Fruit fly (Drosophila melanogaster) whole organism, embryonic: ENCODE results near the gene CG31560.

Experiments used
- Bteb2 ChIP-seq: fragments of 200-800 bp; sonication (Bioruptor generic); optimal IDR thresholded peaks from 2 replicates; lab custom pipeline; 2016; ENCODE audit warnings: missing biosample characterization, missing genetic modification characterization
- CG10209 ChIP-seq: fragments of 200-800 bp; sonication (Bioruptor generic); optimal IDR thresholded peaks from 3 replicates; lab custom pipeline; 2017; ENCODE audit warnings: missing biosample characterization, mild to moderate bottlenecking, missing genetic modification characterization, missing genetic modification reagents
- CG10543 ChIP-seq: fragments of 200-800 bp; sonication (Bioruptor generic); optimal IDR thresholded peaks from 3 replicates; lab custom pipeline; 2017; ENCODE audit warnings: missing biosample characterization, mild to moderate bottlenecking, missing genetic modification characterization, moderate library complexity
- CG10654 ChIP-seq: fragments of 200-800 bp; sonication (Bioruptor generic); optimal IDR thresholded peaks from 2 replicates; lab custom pipeline; 2016; ENCODE audit warnings: missing biosample characterization, missing genetic modification characterization
- CG11560 ChIP-seq: fragments of 200-800 bp; sonication (Bioruptor generic); IDR thresholded peaks from 3 replicates; pipeline ENCODE4 v1.3.6; 2022; ENCODE audit warnings: missing biosample characterization, missing genetic modification characterization
- CG12071 ChIP-seq: fragments of 200-800 bp; sonication (Bioruptor generic); optimal IDR thresholded peaks from 3 replicates; lab custom pipeline; 2018; ENCODE audit warnings: missing biosample characterization, mild to moderate bottlenecking, missing genetic modification characterization
- CG12236 ChIP-seq: fragments of 200-800 bp; sonication (Bioruptor generic); optimal IDR thresholded peaks from 2 replicates; lab custom pipeline; 2016; ENCODE audit warnings: missing biosample characterization, missing genetic modification characterization
- CG13287 ChIP-seq: fragments of 200-800 bp; sonication (Bioruptor generic); IDR thresholded peaks from 2 replicates; pipeline ENCODE4 v1.3.6; 2022; ENCODE audit warnings: missing biosample characterization, missing genetic modification characterization; ENCODE audit not compliant: partially characterized antibody
- CG14710 ChIP-seq: fragments of 200-800 bp; sonication (Bioruptor generic); optimal IDR thresholded peaks from 3 replicates; lab custom pipeline; 2019; ENCODE audit warnings: missing biosample characterization, mild to moderate bottlenecking, missing genetic modification characterization, moderate library complexity
- CG15269 ChIP-seq: fragments of 200-800 bp; sonication (Bioruptor generic); optimal IDR thresholded peaks from 2 replicates; lab custom pipeline; 2018; ENCODE audit warnings: missing biosample characterization, mild to moderate bottlenecking, missing genetic modification characterization, moderate library complexity
- CG15601 ChIP-seq: fragments of 200-800 bp; sonication (Bioruptor generic); optimal IDR thresholded peaks from 3 replicates; lab custom pipeline; 2019; ENCODE audit warnings: missing biosample characterization, mild to moderate bottlenecking, missing genetic modification characterization, moderate library complexity
- CG16779 ChIP-seq: fragments of 200-800 bp; sonication (Bioruptor generic); IDR thresholded peaks from 2 replicates; pipeline ENCODE4 v1.3.6; 2022; ENCODE audit warnings: missing biosample characterization, missing genetic modification characterization
- CG34224 ChIP-seq: fragments of 200-800 bp; sonication (Bioruptor generic); IDR thresholded peaks from 3 replicates; pipeline ENCODE4 v1.3.6; 2022; ENCODE audit warnings: missing biosample characterization, missing genetic modification characterization; ENCODE audit not compliant: partially characterized antibody
- CG4617 ChIP-seq: fragments of 200-800 bp; sonication (Bioruptor generic); optimal IDR thresholded peaks from 3 replicates; lab custom pipeline; 2016; ENCODE audit warnings: missing biosample characterization, missing genetic modification characterization, borderline replicate concordance
- CG4820 ChIP-seq: fragments of 200-800 bp; sonication (Bioruptor generic); optimal IDR thresholded peaks from 3 replicates; lab custom pipeline; 2016; ENCODE audit warnings: missing biosample characterization, missing genetic modification characterization
- CG6765 ChIP-seq: fragments of 200-800 bp; sonication (Bioruptor generic); optimal IDR thresholded peaks from 3 replicates; lab custom pipeline; 2017; ENCODE audit warnings: missing biosample characterization, mild to moderate bottlenecking, missing genetic modification characterization
- CG6854 ChIP-seq: fragments of 200-800 bp; sonication (Bioruptor generic); optimal IDR thresholded peaks from 3 replicates; lab custom pipeline; 2017; ENCODE audit warnings: missing biosample characterization, mild to moderate bottlenecking, missing genetic modification characterization
- CG7928 ChIP-seq: fragments of 200-800 bp; sonication (Bioruptor generic); optimal IDR thresholded peaks from 2 replicates; lab custom pipeline; 2017; ENCODE audit warnings: missing biosample characterization, mild to moderate bottlenecking, missing genetic modification characterization
- CG8359 ChIP-seq: fragments of 200-800 bp; sonication (Bioruptor generic); optimal IDR thresholded peaks from 2 replicates; lab custom pipeline; 2017; ENCODE audit warnings: missing biosample characterization, mild to moderate bottlenecking, missing genetic modification characterization, borderline replicate concordance
- CG9727 ChIP-seq: fragments of 200-800 bp; sonication (Bioruptor generic); optimal IDR thresholded peaks from 3 replicates; lab custom pipeline; 2017; ENCODE audit warnings: missing biosample characterization, mild to moderate bottlenecking, missing genetic modification characterization
- D ChIP-seq, 2 experiments: fragments of 200-800 bp in 1 of 2; fragments of >200 bp in 1 of 2; sonication (Bioruptor generic) in 1 of 2; optimal IDR thresholded peaks; 2 replicates in 1 of 2; 3 replicates in 1 of 2; lab custom pipeline; 2017; ENCODE audit warnings: mild to moderate bottlenecking in 1 of 2, missing biosample characterization in 1 of 2, missing genetic modification characterization in 1 of 2, missing genetic modification reagents in 1 of 2
- D19A ChIP-seq: fragments of 200-800 bp; optimal IDR thresholded peaks from 3 replicates; lab custom pipeline; 2019; ENCODE audit warnings: missing biosample characterization, mild to moderate bottlenecking, missing genetic modification characterization, moderate library complexity
- E2f2 ChIP-seq: fragments of 200-800 bp; sonication (Bioruptor generic); IDR thresholded peaks from 2 replicates; pipeline ENCODE4 v1.3.6; 2022; ENCODE audit warnings: missing biosample characterization, missing genetic modification characterization
- Gug ChIP-seq: fragments of 200-800 bp; sonication (Bioruptor generic); IDR thresholded peaks from 4 replicates; pipeline ENCODE4 v1.3.6; 2022; ENCODE audit warnings: missing biosample characterization, missing genetic modification characterization
- HmgZ ChIP-seq: fragments of 200-800 bp; sonication (Bioruptor generic); optimal IDR thresholded peaks from 2 replicates; lab custom pipeline; 2018; ENCODE audit warnings: missing biosample characterization, mild to moderate bottlenecking, missing genetic modification characterization
- Jarid2 ChIP-seq: fragments of 200-800 bp; sonication (Bioruptor generic); optimal IDR thresholded peaks from 3 replicates; lab custom pipeline; 2017; ENCODE audit warnings: mild to moderate bottlenecking, missing biosample characterization, missing genetic modification reagents, missing genetic modification characterization
- Max ChIP-seq: fragments of 200-800 bp; sonication (Bioruptor generic); optimal IDR thresholded peaks from 2 replicates; lab custom pipeline; 2016; ENCODE audit warnings: missing biosample characterization, mild to moderate bottlenecking, missing genetic modification characterization
- Meics ChIP-seq: fragments of 200-800 bp; sonication (Bioruptor generic); optimal IDR thresholded peaks from 2 replicates; lab custom pipeline; 2017; ENCODE audit warnings: missing biosample characterization, mild to moderate bottlenecking, missing genetic modification characterization
- Neu2 ChIP-seq: fragments of 200-800 bp; sonication (Bioruptor generic); optimal IDR thresholded peaks from 3 replicates; lab custom pipeline; 2016; ENCODE audit warnings: missing biosample characterization, missing genetic modification characterization, borderline replicate concordance
- Oaz ChIP-seq: fragments of 200-800 bp; sonication (Bioruptor generic); IDR thresholded peaks from 2 replicates; pipeline ENCODE4 v1.3.6; 2022; ENCODE audit warnings: missing biosample characterization, missing genetic modification characterization
- Poxn ChIP-seq: fragments of 200-800 bp; sonication (Bioruptor generic); IDR thresholded peaks from 2 replicates; pipeline ENCODE4 v1.3.6; 2022; ENCODE audit warnings: missing biosample characterization, missing genetic modification characterization
- Xrp1 ChIP-seq: fragments of 200-800 bp; sonication (Bioruptor generic); IDR thresholded peaks from 2 replicates; pipeline ENCODE4 v1.3.6; 2022; ENCODE audit warnings: missing biosample characterization, missing genetic modification characterization
- crc ChIP-seq: fragments of 200-800 bp; sonication (Bioruptor generic); optimal IDR thresholded peaks from 2 replicates; lab custom pipeline; 2016; ENCODE audit warnings: missing biosample characterization, missing genetic modification characterization
- danr ChIP-seq: fragments of 200-800 bp; sonication (Bioruptor generic); IDR thresholded peaks from 2 replicates; pipeline ENCODE4 v1.3.6; 2022; ENCODE audit warnings: missing biosample characterization, missing genetic modification characterization
- dimm ChIP-seq: fragments of 200-800 bp; sonication (Bioruptor generic); IDR thresholded peaks from 2 replicates; pipeline ENCODE4 v1.3.6; 2022; ENCODE audit warnings: missing biosample characterization, missing genetic modification characterization
- dmrt11E ChIP-seq: fragments of 200-800 bp; sonication (Bioruptor generic); optimal IDR thresholded peaks from 3 replicates; lab custom pipeline; 2018; ENCODE audit warnings: missing biosample characterization, mild to moderate bottlenecking, missing genetic modification characterization, moderate library complexity
- dysf ChIP-seq: fragments of 200-800 bp; sonication (Bioruptor generic); IDR thresholded peaks from 3 replicates; pipeline ENCODE4 v1.3.6; 2022; ENCODE audit warnings: missing biosample characterization, missing genetic modification characterization
- eyg ChIP-seq: fragments of 200-800 bp; sonication (Bioruptor generic); optimal IDR thresholded peaks from 3 replicates; lab custom pipeline; 2016; ENCODE audit warnings: missing biosample characterization, missing genetic modification characterization
- fu2 ChIP-seq: fragments of 200-800 bp; sonication (Bioruptor generic); optimal IDR thresholded peaks from 2 replicates; lab custom pipeline; 2016; ENCODE audit warnings: missing biosample characterization, missing genetic modification characterization
- grau ChIP-seq: fragments of 200-800 bp; optimal IDR thresholded peaks from 3 replicates; lab custom pipeline; 2019; ENCODE audit warnings: missing biosample characterization, mild to moderate bottlenecking, missing genetic modification characterization, moderate library complexity
- inv ChIP-seq: fragments of 200-800 bp; sonication (Bioruptor generic); IDR thresholded peaks from 2 replicates; pipeline ENCODE4 v1.3.6; 2022; ENCODE audit warnings: missing biosample characterization, missing genetic modification characterization; ENCODE audit not compliant: partially characterized antibody
- mld ChIP-seq: fragments of 200-800 bp; sonication (Bioruptor generic); IDR thresholded peaks from 3 replicates; pipeline ENCODE4 v1.3.6; 2022; ENCODE audit warnings: missing biosample characterization, missing genetic modification characterization; ENCODE audit not compliant: partially characterized antibody
- nerfin-2 ChIP-seq: fragments of 200-800 bp; sonication (Bioruptor generic); IDR thresholded peaks from 2 replicates; pipeline ENCODE4 v1.3.6; 2022; ENCODE audit warnings: missing biosample characterization, missing genetic modification characterization; ENCODE audit not compliant: partially characterized antibody
- nom ChIP-seq: fragments of 200-800 bp; sonication (Bioruptor generic); optimal IDR thresholded peaks from 2 replicates; lab custom pipeline; 2017; ENCODE audit warnings: missing biosample characterization, missing genetic modification characterization, mild to moderate bottlenecking, moderate library complexity, missing genetic modification reagents
- pan ChIP-seq, 4 experiments: fragments of >200 bp in 3 of 4; fragments of 200-800 bp in 1 of 4; sonication (Bioruptor generic) in 1 of 4; optimal IDR thresholded peaks in 3 of 4; IDR thresholded peaks in 1 of 4; 2 replicates each; pipeline versions ENCODE4 v1.3.6 to Lab custom; 2017 to 2022; ENCODE audit warnings: missing biosample characterization in 2 of 4, missing genetic modification characterization in 2 of 4, mixed read lengths in 1 of 4
- stwl ChIP-seq: fragments of 200-800 bp; sonication (Bioruptor generic); optimal IDR thresholded peaks from 3 replicates; lab custom pipeline; 2018; ENCODE audit warnings: missing biosample characterization, mild to moderate bottlenecking, missing genetic modification characterization, moderate library complexity
- tll ChIP-seq, 2 experiments: fragments of 200-800 bp in 1 of 2; fragments of >200 bp in 1 of 2; sonication (Bioruptor generic) in 1 of 2; optimal IDR thresholded peaks; 2 replicates each; lab custom pipeline; 2017 to 2019; ENCODE audit warnings: missing biosample characterization in 2 of 2, missing genetic modification characterization in 2 of 2, mild to moderate bottlenecking in 1 of 2, moderate library complexity in 1 of 2
- tna ChIP-seq: fragments of 200-800 bp; sonication (Bioruptor generic); IDR thresholded peaks from 2 replicates; pipeline ENCODE4 v1.3.6; 2022; ENCODE audit warnings: missing biosample characterization, missing genetic modification characterization; ENCODE audit not compliant: partially characterized antibody
- toy ChIP-seq: fragments of 200-800 bp; sonication (Bioruptor generic); IDR thresholded peaks from 2 replicates; pipeline ENCODE4 v1.3.6; 2022; ENCODE audit warnings: missing biosample characterization, missing genetic modification characterization
- trem ChIP-seq: fragments of 200-800 bp; optimal IDR thresholded peaks from 3 replicates; lab custom pipeline; 2019; ENCODE audit warnings: missing biosample characterization, mild to moderate bottlenecking, missing genetic modification characterization, moderate library complexity

CG31560 gene

dm6 chr3R:6350755-6351154 is 41.0 kb downstream of the CG31560 start, which contains the start of gene Pak (continued):
- TF ChIP-seq grau (tag; lab: Kevin White, UChicago) (no peak), eyg (GFP tag; lab: Kevin White, UChicago) (peak; percentile 33), dysf (GFP tag; lab: Robert Waterston, UW) (no peak), Poxn (GFP tag; lab: Robert Waterston, UW) (no peak), Meics (no peak), nerfin-2 (GFP tag; lab: Robert Waterston, UW) (peak; percentile 82), mld (GFP tag; lab: Robert Waterston, UW) (peak; percentile 93), stwl (tag; lab: Kevin White, UChicago) (peak; percentile 70), CG13287 (peak; percentile 95), crc (no peak), CG14710 (tag; lab: Kevin White, UChicago) (peak; percentile 43), Gug (GFP tag; lab: Robert Waterston, UW) (no peak), CG11560 (peak; percentile 97), CG15269 (no peak), tna (peak; percentile 93), CG34224 (GFP tag; lab: Robert Waterston, UW) (peak; percentile 86), trem (tag; lab: Kevin White, UChicago) (peak; percentile 54), CG8359 (GFP tag; lab: Kevin White, UChicago) (no peak), inv (peak; percentile 92), CG9727 (GFP tag; lab: Kevin White, UChicago) (no peak), dimm (GFP tag; lab: Robert Waterston, UW) (no peak), CG10543 (GFP tag; lab: Kevin White, UChicago) (no peak), CG12071 (no peak), CG4820 (GFP tag; lab: Kevin White, UChicago) (no peak), CG15601 (tag; lab: Kevin White, UChicago) (peak; percentile 3), Max (GFP tag; lab: Kevin White, UChicago) (no peak), E2f2 (peak; percentile 70), D19A (no peak), CG6854 (GFP tag; lab: Kevin White, UChicago) (no peak)
- TF ChIP-seq, all 482 proteins: peak for 88

dm6 chr3R:6351181-6351580 is 41.4 kb downstream of the CG31560 start:
- TF ChIP-seq danr: no peak
- peak; percentile 35 for TF ChIP-seq nom
- TF ChIP-seq tll (GFP tag; optimal IDR thresholded peaks at IDR 0.05; lab: Kevin White, UChicago): no peak
- no peak for TF ChIP-seq Jarid2
- TF ChIP-seq dmrt11E: no peak
- TF ChIP-seq CG12236 (GFP tag; lab: Kevin White, UChicago): no peak
- peak; percentile 4 for TF ChIP-seq D (optimal IDR thresholded peaks at IDR 0.05; lab: Kevin White, UChicago)
- TF ChIP-seq D (GFP tag; optimal IDR thresholded peaks at IDR 0.05; lab: Kevin White, UChicago): no peak
- TF ChIP-seq Xrp1 (GFP tag; lab: Robert Waterston, UW): no peak
- TF ChIP-seq CG4617 (GFP tag; lab: Kevin White, UChicago): peak; percentile 72
- TF ChIP-seq fu2 (GFP tag; lab: Kevin White, UChicago): no peak
- peak; percentile 39 for TF ChIP-seq Neu2 (GFP tag; lab: Kevin White, UChicago)
- no peak for TF ChIP-seq Bteb2 (GFP tag; lab: Kevin White, UChicago)
- TF ChIP-seq Oaz (GFP tag; lab: Robert Waterston, UW): no peak
- TF ChIP-seq CG16779 (GFP tag; lab: Robert Waterston, UW): 0 out of 2 replicates have a peak, but pooled peaks have one; percentile 16
- no peak for TF ChIP-seq toy (GFP tag; lab: Robert Waterston, UW)
- TF ChIP-seq CG10654 (GFP tag; lab: Kevin White, UChicago): no peak
- TF ChIP-seq pan (optimal IDR thresholded peaks at IDR 0.05; lab: Kevin White, UChicago): no peak
- TF ChIP-seq pan (GFP tag; optimal IDR thresholded peaks at IDR 0.05 in 1 of 2, IDR thresholded peaks at IDR 0.05 in 1 of 2): peak in 1 of 2 experiments; percentile 22
- no peak for TF ChIP-seq CG7928 (GFP tag; lab: Kevin White, UChicago)
- TF ChIP-seq CG10209: no peak
- no peak for TF ChIP-seq CG6765
- TF ChIP-seq dysf (GFP tag; lab: Robert Waterston, UW): no peak
- TF ChIP-seq HmgZ (tag; lab: Kevin White, UChicago): no peak
